Fruit fly (Drosophila melanogaster) Kc167 (cell line): ENCODE measurements around the gene Syx5.

Experiments
- Myc ChIP-seq: fragments of >200 bp; optimal IDR thresholded peaks from 2 replicates; lab custom pipeline; 2017; ENCODE audit warnings: missing external identifiers
- Sin3A ChIP-seq: fragments of >200 bp; optimal IDR thresholded peaks from 2 replicates; lab custom pipeline; 2018; ENCODE audit warnings: missing external identifiers
- h ChIP-seq: fragments of >200 bp; optimal IDR thresholded peaks from 3 replicates; lab custom pipeline; 2018; ENCODE audit warnings: missing external identifiers
- insv ChIP-seq: fragments of >200 bp; optimal IDR thresholded peaks from 3 replicates; lab custom pipeline; 2018; ENCODE audit warnings: missing external identifiers
- psq ChIP-seq: fragments of >200 bp; optimal IDR thresholded peaks from 2 replicates; lab custom pipeline; 2017; ENCODE audit warnings: missing external identifiers
- ttk ChIP-seq: sonication (Bioruptor generic); optimal IDR thresholded peaks from 2 replicates; lab custom pipeline; 2017; ENCODE audit warnings: missing external identifiers

Gene Syx5

dm6 chr2L:16323544-16323943, 16.4 kb downstream of the Syx5 start:
- TF ChIP-seq insv (lab: Kevin White, UChicago): no peak
- no peak for TF ChIP-seq ttk (lab: Kevin White, UChicago)
- no peak for TF ChIP-seq Myc
- TF ChIP-seq Sin3A (lab: Kevin White, UChicago): no peak
- TF ChIP-seq h (lab: Kevin White, UChicago): no peak
- TF ChIP-seq psq (lab: Kevin White, UChicago): no peak

dm6 chr2L:16324833-16325232, 17.7 kb downstream of the Syx5 start:
- TF ChIP-seq Myc: no peak
- TF ChIP-seq Sin3A (lab: Kevin White, UChicago): no peak
- TF ChIP-seq psq (lab: Kevin White, UChicago): no peak
- TF ChIP-seq h (lab: Kevin White, UChicago): no peak
- TF ChIP-seq ttk (lab: Kevin White, UChicago): no peak
- TF ChIP-seq insv (lab: Kevin White, UChicago): no peak

dm6 chr2L:16325515-16326257, 18.5 kb downstream of the Syx5 start, which contains the start of gene cact:
Gene cact, minus strand, starts transcription at chr2L:16326207.
- TF ChIP-seq ttk (lab: Kevin White, UChicago) (no peak), psq (lab: Kevin White, UChicago) (no peak), insv (lab: Kevin White, UChicago) (no peak), h (lab: Kevin White, UChicago) (no peak), Myc (no peak), Sin3A (lab: Kevin White, UChicago) (no peak)

- TF ChIP-seq insv (lab: Kevin White, UChicago) (no peak), Sin3A (lab: Kevin White, UChicago) (no peak), h (lab: Kevin White, UChicago) (no peak), ttk (lab: Kevin White, UChicago) (no peak), psq (lab: Kevin White, UChicago) (no peak), Myc (no peak)
Measured at dm6 chr2L:16326892-16327291, 19.7 kb downstream of the Syx5 start, which contains the start of gene CG4278. Gene CG4278, plus strand, starts transcription at chr2L:16327069.

dm6 chr2L:16329102-16329520, 22.0 kb downstream of the Syx5 start, which contains the start of gene mRpL4:
Gene mRpL4, minus strand, starts transcription at chr2L:16329132.
- TF ChIP-seq ttk (lab: Kevin White, UChicago): no peak
- TF ChIP-seq h (lab: Kevin White, UChicago): no peak
- TF ChIP-seq psq (lab: Kevin White, UChicago): no peak
- TF ChIP-seq Myc: no peak
- no peak for TF ChIP-seq Sin3A (lab: Kevin White, UChicago)
- no peak for TF ChIP-seq insv (lab: Kevin White, UChicago)

dm6 chr2L:16329625-16330024, 22.5 kb downstream of the Syx5 start, which contains the start of gene CG4440:
Gene CG4440, plus strand, starts transcription at chr2L:16329925.
- no peak for TF ChIP-seq Sin3A (lab: Kevin White, UChicago)
- TF ChIP-seq insv (lab: Kevin White, UChicago): no peak
- TF ChIP-seq psq (lab: Kevin White, UChicago): no peak
- TF ChIP-seq ttk (lab: Kevin White, UChicago): no peak
- no peak for TF ChIP-seq Myc
- no peak for TF ChIP-seq h (lab: Kevin White, UChicago)

dm6 chr2L:16337785-16338184, 30.6 kb downstream of the Syx5 start, which contains the start of gene CG31817:
Gene CG31817, minus strand, starts transcription at chr2L:16337885.
- TF ChIP-seq ttk (lab: Kevin White, UChicago): no peak
- no peak for TF ChIP-seq insv (lab: Kevin White, UChicago)
- no peak for TF ChIP-seq Myc

dm6 chr2L:16340268-16340667, 33.1 kb downstream of the Syx5 start, which contains the start of gene CG42266:
Gene CG42266, minus strand, starts transcription at chr2L:16340368.
- TF ChIP-seq h (lab: Kevin White, UChicago) (no peak), insv (lab: Kevin White, UChicago) (no peak), Sin3A (lab: Kevin White, UChicago) (no peak), psq (lab: Kevin White, UChicago) (no peak), Myc (no peak), ttk (lab: Kevin White, UChicago) (no peak)

dm6 chr2L:16342224-16342623, 35.1 kb downstream of the Syx5 start, which contains the start of gene CG44405:
Gene CG44405, minus strand, starts transcription at chr2L:16342324.
- TF ChIP-seq h (lab: Kevin White, UChicago) (no peak), Sin3A (lab: Kevin White, UChicago) (no peak), ttk (lab: Kevin White, UChicago) (no peak), insv (lab: Kevin White, UChicago) (no peak), Myc (no peak), psq (lab: Kevin White, UChicago) (no peak)

dm6 chr2L:16350160-16350633, 43.1 kb downstream of the Syx5 start:
- TF ChIP-seq psq (lab: Kevin White, UChicago): peak; percentile 25
- no peak for TF ChIP-seq Sin3A (lab: Kevin White, UChicago)
- no peak for TF ChIP-seq ttk (lab: Kevin White, UChicago)

- TF ChIP-seq psq (lab: Kevin White, UChicago) (peak; percentile 99), Myc (no peak)
Measured at dm6 chr2L:16350742-16351568, 43.8 kb downstream of the Syx5 start.
